Fruit fly (Drosophila melanogaster): Measurements from ENCODE around the gene sky.

- no peak for TF ChIP-seq Vsx2 (GFP tag; optimal IDR thresholded peaks at IDR 0.05; ENCODE audit: partially characterized antibody)
- TF ChIP-seq Hr78 (GFP tag; optimal IDR thresholded peaks at IDR 0.05): no peak
- TF ChIP-seq GATAd (GFP tag; optimal IDR thresholded peaks at IDR 0.05): no peak
- TF ChIP-seq psq (GFP tag; optimal IDR thresholded peaks at IDR 0.05): no peak
- TF ChIP-seq pan (optimal IDR thresholded peaks at IDR 0.05): no peak
- TF ChIP-seq br (GFP tag; optimal IDR thresholded peaks at IDR 0.05): no peak
Observed at dm6 chr2L:20948625-20949024, 29.9 kb upstream of the sky start.
